Worm (Caenorhabditis elegans): Measurements from ENCODE around the gene ZK218.5.

DNA sequence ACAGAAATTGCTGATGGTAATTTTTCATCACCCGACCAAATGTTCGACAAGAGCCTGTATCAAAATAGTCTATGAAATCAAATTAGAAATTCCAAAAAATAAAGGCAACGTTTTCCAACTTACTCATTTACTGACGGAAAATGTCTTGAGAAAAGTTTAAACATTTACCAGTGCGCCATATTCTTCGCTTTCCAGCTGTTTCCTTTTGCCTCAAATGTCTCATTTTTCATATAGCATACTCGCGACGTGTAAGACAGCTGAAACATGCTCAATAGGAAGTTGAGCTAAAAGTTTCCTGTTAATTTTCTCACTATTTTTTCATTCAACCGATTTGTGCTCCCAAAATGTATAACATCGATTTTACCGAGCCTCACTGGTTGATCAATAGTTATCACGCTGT lies 40.9 kb upstream of the ZK218.5 start, which contains the start of gene sri-66:
- TF ChIP-seq W03F9.2 (tag; optimal IDR thresholded peaks at IDR 0.05) (no peak), dao-5 (tag; optimal IDR thresholded peaks at IDR 0.05) (no peak)
